Worm (Caenorhabditis elegans): Measurements from ENCODE around the gene set-20.

DNA sequence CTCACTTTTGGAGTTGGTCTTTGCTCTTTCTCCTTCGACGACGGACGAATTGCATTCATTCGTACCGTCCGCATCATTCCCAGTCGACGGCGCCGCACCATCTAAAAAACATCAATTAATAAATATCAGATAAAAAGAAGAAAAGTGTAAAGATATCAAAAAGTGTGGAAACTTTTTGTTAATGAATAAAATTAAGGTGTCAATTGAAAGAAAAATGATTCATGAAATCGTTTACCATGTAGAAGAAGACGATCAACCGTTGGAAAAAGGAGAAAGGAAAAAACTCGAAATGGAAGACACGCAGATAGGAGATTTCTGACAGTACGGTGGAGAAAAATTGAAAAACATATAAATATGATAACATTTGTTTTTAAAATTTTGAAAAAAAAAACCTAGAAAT, 5.8 kb downstream of the set-20 start, which contains the start of gene set-19:
- TF ChIP-seq ama-1 (optimal IDR thresholded peaks at IDR 0.05) = no peak
- no peak for TF ChIP-seq hmg-4 (GFP tag; optimal IDR thresholded peaks at IDR 0.05)
- TF ChIP-seq sea-1 (GFP tag; conservative IDR thresholded peaks at IDR 0.05) = no peak
- TF ChIP-seq aly-1 (tag; optimal IDR thresholded peaks at IDR 0.05) = no peak
- no peak for TF ChIP-seq flt-1 (GFP tag; IDR thresholded peaks at IDR 0.05)
- no peak for TF ChIP-seq tra-4 (tag; optimal IDR thresholded peaks at IDR 0.05)
- TF ChIP-seq ets-7 (tag; optimal IDR thresholded peaks at IDR 0.05) = no peak
- TF ChIP-seq F13C5.2 (tag; optimal IDR thresholded peaks at IDR 0.05) = no peak
- TF ChIP-seq pes-1 (GFP tag; IDR thresholded peaks at IDR 0.05) = no peak
- no peak for TF ChIP-seq hnd-1 (tag; optimal IDR thresholded peaks at IDR 0.05)
- no peak for TF ChIP-seq ceh-13 (GFP tag; optimal IDR thresholded peaks at IDR 0.05)

Measured in whole organism, early embryonic.